Worm (Caenorhabditis elegans) whole organism, L4 larva: ENCODE results near the gene pgp-13.
A peak's percentile ranks its signal among the peaks of the same experiment; 100 is the strongest.

Source experiments
- F37D6.2 ChIP-seq: sonication (generic microtip); optimal IDR thresholded peaks from 2 replicates; lab custom pipeline; 2016; ENCODE audit warnings: mild to moderate bottlenecking, missing genetic modification characterization, missing compliant biosample characterization
- R02D3.7 ChIP-seq: fragments of 150-350 bp; sonication (generic microtip); optimal IDR thresholded peaks from 3 replicates; lab custom pipeline; 2014; ENCODE audit warnings: missing biosample characterization, missing genetic modification characterization
- aha-1 ChIP-seq: fragments of 150-350 bp; peaks from one replicate; lab custom pipeline; 2014; ENCODE audit warnings: missing biosample characterization, missing genetic modification characterization
- aly-2 ChIP-seq: sonication (generic microtip); optimal IDR thresholded peaks from 2 replicates; lab custom pipeline; 2018; ENCODE audit warnings: missing biosample characterization, missing genetic modification characterization
- ceh-20 ChIP-seq: fragments of 200-800 bp; sonication (Bioruptor generic); IDR thresholded peaks from 2 replicates; pipeline ENCODE4 v1.3.6; 2022; ENCODE audit warnings: missing genetic modification reagents, missing genetic modification characterization, missing compliant biosample characterization
- dmd-6 ChIP-seq: fragments of 200-800 bp; sonication (Bioruptor generic); IDR thresholded peaks from 2 replicates; pipeline ENCODE4 v1.3.6; 2022; ENCODE audit warnings: missing genetic modification reagents, missing genetic modification characterization, missing compliant biosample characterization
- dpl-1 ChIP-seq: fragments of 150-350 bp; optimal IDR thresholded peaks from 2 replicates; lab custom pipeline; 2014; ENCODE audit warnings: missing biosample characterization, missing genetic modification reagents, missing genetic modification characterization
- duxl-1 ChIP-seq: sonication (generic microtip); optimal IDR thresholded peaks from 2 replicates; lab custom pipeline; 2016; ENCODE audit warnings: mild to moderate bottlenecking, missing genetic modification characterization, moderate library complexity, missing compliant biosample characterization; ENCODE audit not compliant: poor library complexity
- dve-1 ChIP-seq: sonication (generic microtip); optimal IDR thresholded peaks from 2 replicates; lab custom pipeline; 2017; ENCODE audit warnings: antibody characterized with exemption, mild to moderate bottlenecking, missing genetic modification characterization, missing compliant biosample characterization; ENCODE audit not compliant: insufficient read depth
- egl-43 ChIP-seq: fragments of 200-800 bp; sonication (Bioruptor generic); IDR thresholded peaks from 2 replicates; pipeline ENCODE4 v1.3.6; 2022; ENCODE audit warnings: missing genetic modification reagents, missing genetic modification characterization, missing compliant biosample characterization
- hif-1 ChIP-seq, 2 experiments: sonication (generic microtip); optimal IDR thresholded peaks; 2 replicates each; lab custom pipeline; 2016 to 2017; ENCODE audit warnings: missing compliant biosample characterization in 2 of 2, missing genetic modification characterization in 2 of 2, missing genetic modification reagents in 2 of 2, missing genotype in 2 of 2, mild to moderate bottlenecking in 1 of 2
- lim-7 ChIP-seq: fragments of 200-800 bp; sonication (Bioruptor generic); IDR thresholded peaks from 2 replicates; pipeline ENCODE4 v1.3.6; 2022; ENCODE audit warnings: missing genetic modification characterization, missing compliant biosample characterization
- lin-13 ChIP-seq: fragments of 150-350 bp; optimal IDR thresholded peaks from 2 replicates; lab custom pipeline; 2014; ENCODE audit warnings: missing biosample characterization, missing genetic modification reagents, missing genetic modification characterization
- lin-39 ChIP-seq: fragments of 150-350 bp; optimal IDR thresholded peaks from 2 replicates; lab custom pipeline; 2014; ENCODE audit warnings: missing biosample characterization, missing genetic modification reagents, missing genetic modification characterization
- nhr-10 ChIP-seq: fragments of 150-350 bp; optimal IDR thresholded peaks from 2 replicates; lab custom pipeline; 2014; ENCODE audit warnings: missing biosample characterization, missing genetic modification characterization
- nhr-28 ChIP-seq: fragments of 150-350 bp; optimal IDR thresholded peaks from 2 replicates; lab custom pipeline; 2014; ENCODE audit warnings: missing biosample characterization, missing genetic modification characterization
- nhr-42 ChIP-seq: fragments of 200-800 bp; sonication (Bioruptor generic); IDR thresholded peaks from 2 replicates; pipeline ENCODE4 v1.3.6; 2022; ENCODE audit warnings: missing genetic modification characterization, missing compliant biosample characterization
- nhr-48 ChIP-seq: sonication (generic microtip); optimal IDR thresholded peaks from 2 replicates; lab custom pipeline; 2016; ENCODE audit warnings: mild to moderate bottlenecking, missing genetic modification characterization, missing compliant biosample characterization
- php-3 ChIP-seq: fragments of 200-800 bp; sonication (Bioruptor generic); IDR thresholded peaks from 2 replicates; pipeline ENCODE4 v1.3.6; 2022; ENCODE audit warnings: missing genetic modification reagents, missing genetic modification characterization, missing compliant biosample characterization
- pqm-1 ChIP-seq: sonication (generic microtip); optimal IDR thresholded peaks from 2 replicates; lab custom pipeline; 2017; ENCODE audit warnings: missing biosample characterization, missing genetic modification characterization
- rbr-2 ChIP-seq: sonication (generic microtip); optimal IDR thresholded peaks from 2 replicates; lab custom pipeline; 2016; ENCODE audit warnings: missing genotype, missing genetic modification characterization, missing compliant biosample characterization
- saeg-2 ChIP-seq: fragments of 200-800 bp; sonication (Bioruptor generic); IDR thresholded peaks from 2 replicates; pipeline ENCODE4 v1.3.6; 2022; ENCODE audit warnings: missing genetic modification reagents, missing genetic modification characterization, missing compliant biosample characterization
- skn-1 ChIP-seq: fragments of 150-350 bp; optimal IDR thresholded peaks from 2 replicates; lab custom pipeline; 2014; ENCODE audit warnings: missing biosample characterization, missing genetic modification characterization
- unc-62 ChIP-seq, 3 experiments: fragments of 150-350 bp in 1 of 3; sonication (generic microtip); optimal IDR thresholded peaks in 2 of 3; peaks in 1 of 3; 1 replicate in 1 of 3; 2 replicates in 2 of 3; lab custom pipeline; 2014 to 2017; ENCODE audit warnings: missing biosample characterization in 3 of 3, missing genetic modification characterization in 3 of 3, missing genetic modification reagents in 3 of 3, missing genotype in 1 of 3
- vab-7 ChIP-seq: fragments of 200-800 bp; sonication (Bioruptor generic); IDR thresholded peaks from 2 replicates; pipeline ENCODE4 v1.3.6; 2022; ENCODE audit warnings: missing genetic modification reagents, missing genetic modification characterization, missing compliant biosample characterization
- zag-1 ChIP-seq: fragments of 150-350 bp; optimal IDR thresholded peaks from 2 replicates; lab custom pipeline; 2014; ENCODE audit warnings: missing biosample characterization, missing genetic modification characterization

Gene pgp-13

ce11 chrX:12713014-12713413 lies 25.5 kb upstream of the pgp-13 start:
- TF ChIP-seq hif-1 (tag; optimal IDR thresholded peaks at IDR 0.05; lab: Kevin White, UChicago) (peak in 1 of 2 experiments; percentile 19), nhr-28 (tag; lab: Kevin White, UChicago) (no peak), aha-1 (peak; percentile 98), lin-13 (no peak)

- peak; percentile 98 for TF ChIP-seq aha-1
- TF ChIP-seq F37D6.2, result no peak
- no peak for TF ChIP-seq rbr-2 (tag; lab: Kevin White, UChicago)
- TF ChIP-seq dpl-1 (GFP tag; lab: Kevin White, UChicago), result no peak
- no peak for TF ChIP-seq nhr-48 (tag; lab: Kevin White, UChicago)
- no peak for TF ChIP-seq ceh-20 (GFP tag; lab: Robert Waterston, UW)
These were observed 17.1 kb upstream of the pgp-13 start for ce11 chrX:12721429-12721828.

- TF ChIP-seq nhr-48 (tag; lab: Kevin White, UChicago) (no peak), pqm-1 (tag; lab: Kevin White, UChicago) (no peak), nhr-10 (tag; lab: Kevin White, UChicago) (no peak), aha-1 (peak; percentile 91)
These were observed 12.4 kb upstream of the pgp-13 start for ce11 chrX:12726129-12726528.

- TF ChIP-seq duxl-1 (tag; lab: Kevin White, UChicago) (peak; percentile 27), dve-1 (tag; lab: Kevin White, UChicago) (no peak)
- TF ChIP-seq, all 104 proteins: peak for 1
These were observed 8.5 kb upstream of the pgp-13 start for ce11 chrX:12730075-12730474.

ce11 chrX:12731188-12731857 lies 7.2 kb upstream of the pgp-13 start, which contains the start of gene pgp-12:
Gene pgp-12, plus strand, starts transcription at chrX:12731807.
- TF ChIP-seq lin-13 (no peak), nhr-28 (tag; lab: Kevin White, UChicago) (peak; percentile 41), php-3 (GFP tag; lab: Robert Waterston, UW) (peak; percentile 65), aly-2 (tag; lab: Kevin White, UChicago) (no peak), dmd-6 (GFP tag; lab: Robert Waterston, UW) (peak; percentile 47)

ce11 chrX:12749530-12750240 lies 11.1 kb downstream of the pgp-13 start, which contains the start of gene pgp-14:
Gene pgp-14, minus strand, starts transcription at chrX:12749580.
- TF ChIP-seq R02D3.7 (tag; lab: Kevin White, UChicago) (no peak), skn-1 (tag; lab: Kevin White, UChicago) (no peak), egl-43 (GFP tag; lab: Robert Waterston, UW) (0 out of 2 replicates have a peak, but pooled peaks have one; percentile 27)

- TF ChIP-seq vab-7 (GFP tag; lab: Robert Waterston, UW) (no peak), zag-1 (tag; lab: Kevin White, UChicago) (no peak), saeg-2 (no peak), lim-7 (no peak), lin-39 (tag; lab: Kevin White, UChicago) (no peak), nhr-28 (tag; lab: Kevin White, UChicago) (peak; percentile 27)
These were observed 12.3 kb downstream of the pgp-13 start for ce11 chrX:12750805-12751204.

- TF ChIP-seq nhr-42 (no peak), unc-62 (GFP tag; optimal IDR thresholded peaks at IDR 0.05 in 1 of 2; lab: Kevin White, UChicago) (peak in 1 of 2 experiments; percentile 78), unc-62 (tag; optimal IDR thresholded peaks at IDR 0.05; lab: Kevin White, UChicago) (no peak)
These were observed 15.5 kb downstream of the pgp-13 start for ce11 chrX:12754043-12754442.
